Worm (Caenorhabditis elegans): Measurements from ENCODE around the gene T10D4.6.
"Not testable (repeated sequence)": the region's sequence is repeated elsewhere in the genome, so short reads cannot be mapped to it uniquely, and the experiment has no call there.

T10D4.6 gene

DNA sequence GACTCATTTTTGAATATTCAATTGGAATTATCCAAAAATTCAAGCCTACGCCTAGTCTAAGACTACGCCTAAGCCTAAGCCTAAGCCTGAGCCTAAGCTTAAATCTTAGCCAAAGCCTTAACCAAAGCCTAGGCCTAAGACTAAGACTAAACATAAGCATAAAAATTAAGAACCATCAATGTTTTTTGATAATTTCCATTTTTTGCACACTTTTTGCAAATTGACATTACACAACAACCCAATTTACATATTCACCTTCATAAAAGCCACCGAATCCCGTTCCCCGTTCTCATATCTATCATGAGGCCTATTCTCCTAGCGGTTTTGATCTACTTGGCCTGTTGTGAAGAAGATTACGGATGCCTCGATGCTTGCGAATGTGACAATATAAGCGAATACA lies 1.7 kb upstream of the T10D4.6 start, which contains the start of gene T10D4.7:
Gene T10D4.7 (plus strand): TSS at position 301 of the 400 bp plus-strand sequence.
- TF ChIP-seq aly-2 (tag; optimal IDR thresholded peaks at IDR 0.05) (no peak), egl-27 (tag; optimal IDR thresholded peaks at IDR 0.05) (no peak), fkh-4 (tag; optimal IDR thresholded peaks at IDR 0.05; ENCODE audit: borderline replicate concordance) (no peak), nhr-90 (tag; optimal IDR thresholded peaks at IDR 0.05; ENCODE audit: poor library complexity) (no peak), ama-1 (optimal IDR thresholded peaks at IDR 0.05) (no peak), lir-3 (tag; optimal IDR thresholded peaks at IDR 0.05; ENCODE audit: poor library complexity) (no peak), lin-15B (tag; optimal IDR thresholded peaks at IDR 0.05) (no peak)

DNA sequence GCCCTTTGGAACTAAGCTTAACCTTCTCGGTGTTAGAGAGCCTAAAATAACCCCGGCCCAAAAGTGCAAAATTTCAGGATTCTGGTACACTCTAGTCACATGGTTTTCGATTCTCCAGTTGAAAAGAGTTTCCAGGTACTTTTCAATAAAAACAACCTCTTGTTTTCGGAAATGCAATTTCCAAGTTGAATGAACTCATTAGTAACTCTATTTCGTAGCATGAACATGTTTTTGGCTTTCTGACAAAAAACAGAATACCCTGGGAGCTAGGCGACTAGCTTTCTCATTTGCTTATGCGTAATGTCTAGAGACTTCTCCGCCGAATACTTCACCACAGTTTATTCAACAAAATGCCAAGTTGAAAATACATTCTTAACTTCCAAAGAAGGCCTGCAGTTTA lies 4.1 kb downstream of the T10D4.6 start, which contains the start of gene srh-71:
Gene srh-71 (plus strand): TSS at position 301 of the 400 bp plus-strand sequence.
- TF ChIP-seq rnt-1 (tag; optimal IDR thresholded peaks at IDR 0.05) (no peak), sox-4 (tag; optimal IDR thresholded peaks at IDR 0.05) (no peak), ztf-4 (tag; optimal IDR thresholded peaks at IDR 0.05) (no peak), pax-3 (tag; optimal IDR thresholded peaks at IDR 0.05) (no peak)

DNA sequence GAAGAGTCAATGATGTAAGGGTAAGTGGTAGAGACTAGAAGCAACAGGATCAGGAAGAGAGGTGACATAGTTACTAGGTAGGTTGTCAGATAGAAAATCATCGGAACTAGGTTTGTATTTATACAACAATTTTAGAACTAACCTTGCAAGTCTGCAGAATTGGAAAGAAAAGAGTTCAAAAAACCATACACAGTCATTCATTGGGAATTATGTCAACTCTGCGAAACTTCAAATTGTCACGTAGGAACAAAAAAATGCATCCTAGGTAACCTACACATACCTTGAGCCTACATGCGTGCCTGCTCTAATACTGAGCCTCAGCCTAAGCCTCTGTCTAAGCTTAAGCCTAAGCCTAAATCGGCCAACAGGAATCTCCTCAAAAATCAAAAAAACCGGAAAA lies 7.2 kb downstream of the T10D4.6 start, which contains the start of gene ins-19:
Gene ins-19 (minus strand): TSS at position 101 of the 400 bp plus-strand sequence.
- TF ChIP-seq zag-1 (tag; optimal IDR thresholded peaks at IDR 0.05) (no peak), egl-13 (tag; optimal IDR thresholded peaks at IDR 0.05) (no peak), sptf-1 (tag; optimal IDR thresholded peaks at IDR 0.05) (no peak)

ce11 chrII:3126741-3127140 lies 7.6 kb downstream of the T10D4.6 start, which contains the start of gene ins-31:
TSS of gene ins-31 (plus strand) at chrII:3127041.
- TF ChIP-seq fkh-4 (tag; optimal IDR thresholded peaks at IDR 0.05; ENCODE audit: borderline replicate concordance); efl-3 (GFP tag; optimal IDR thresholded peaks at IDR 0.05); hpl-2 (GFP tag; optimal IDR thresholded peaks at IDR 0.05): not testable (repeated sequence)

- TF ChIP-seq ceh-8 (GFP tag; optimal IDR thresholded peaks at IDR 0.05) (no peak), alr-1 (tag; optimal IDR thresholded peaks at IDR 0.05; ENCODE audit: borderline replicate concordance) (no peak), lsy-2 (tag; optimal IDR thresholded peaks at IDR 0.05) (peak in 1 of 2 experiments; percentile 36), blmp-1 (tag; optimal IDR thresholded peaks at IDR 0.05) (peak; percentile 21), nhr-77 (tag; optimal IDR thresholded peaks at IDR 0.05) (no peak), dpl-1 (GFP tag; optimal IDR thresholded peaks at IDR 0.05) (peak in 2 of 3 experiments; percentile 9 to 11), lin-13 (GFP tag; optimal IDR thresholded peaks at IDR 0.05) (no peak), unc-86 (tag; optimal IDR thresholded peaks at IDR 0.05) (no peak), nhr-11 (tag; optimal IDR thresholded peaks at IDR 0.05) (no peak), snu-23 (GFP tag; optimal IDR thresholded peaks at IDR 0.05) (peak; percentile 44), mep-1 (tag; optimal IDR thresholded peaks at IDR 0.05) (peak; percentile 33), egl-13 (tag; optimal IDR thresholded peaks at IDR 0.05) (no peak), ztf-11 (tag; optimal IDR thresholded peaks at IDR 0.05) (no peak), zag-1 (tag; optimal IDR thresholded peaks at IDR 0.05) (no peak), lin-14 (GFP tag; optimal IDR thresholded peaks at IDR 0.05) (no peak), unc-98 (GFP tag; IDR thresholded peaks at IDR 0.05) (no peak), nhr-71 (tag; optimal IDR thresholded peaks at IDR 0.05) (no peak), skn-1 (tag; optimal IDR thresholded peaks at IDR 0.05) (peak; percentile 45), xbp-1 (tag; optimal IDR thresholded peaks at IDR 0.05) (no peak), swsn-7 (tag; optimal IDR thresholded peaks at IDR 0.05) (peak; percentile 5), efl-1 (optimal IDR thresholded peaks at IDR 0.05) (peak; percentile 56 to 68), efl-1 (GFP tag; optimal IDR thresholded peaks at IDR 0.05 in 1 of 2) (peak; percentile 14 to 92), pax-3 (tag; optimal IDR thresholded peaks at IDR 0.05) (no peak), aha-1 (tag; optimal IDR thresholded peaks at IDR 0.05) (no peak), mef-2 (tag; optimal IDR thresholded peaks at IDR 0.05) (no peak), rnt-1 (tag; optimal IDR thresholded peaks at IDR 0.05) (peak; percentile 61), ceh-90 (tag; optimal IDR thresholded peaks at IDR 0.05) (no peak), elt-2 (tag; optimal IDR thresholded peaks at IDR 0.05) (no peak), nhr-76 (tag; optimal IDR thresholded peaks at IDR 0.05) (no peak), hpl-2 (GFP tag; optimal IDR thresholded peaks at IDR 0.05) (peak; percentile 12), irx-1 (tag; optimal IDR thresholded peaks at IDR 0.05) (no peak), C16A3.4 (tag; optimal IDR thresholded peaks at IDR 0.05) (no peak), Y116A8C.19 (tag; optimal IDR thresholded peaks at IDR 0.05; ENCODE audit: borderline replicate concordance) (no peak), lin-35 (GFP tag; optimal IDR thresholded peaks at IDR 0.05) (peak in 1 of 2 experiments; percentile 59)
Measured at ce11 chrII:3129007-3129406, 9.9 kb downstream of the T10D4.6 start, which contains the start of gene chil-24. TSS of gene chil-24 (plus strand) at chrII:3129162.
